Fruit fly (Drosophila melanogaster): ENCODE measurements around the gene CG7632.

CG7632 gene

dm6 chr3L:21294202-21294601 is 10.3 kb upstream of the CG7632 start, which contains the start of gene Cpr78Cb:
TSS of gene Cpr78Cb (plus strand) at chr3L:21294492.
- TF ChIP-seq lola (GFP tag; optimal IDR thresholded peaks at IDR 0.05) = peak in 1 of 3 experiments; percentile 49
- peak; percentile 80 for TF ChIP-seq abd-A (tag; optimal IDR thresholded peaks at IDR 0.05)
- TF ChIP-seq vfl (GFP tag; optimal IDR thresholded peaks at IDR 0.05) = no peak
- TF ChIP-seq CG2199 (GFP tag; IDR thresholded peaks at IDR 0.05) = 0 out of 3 replicates have a peak, but pooled peaks have one; percentile 53
- no peak for TF ChIP-seq Opbp (GFP tag; IDR thresholded peaks at IDR 0.05; ENCODE audit: partially characterized antibody)
- no peak for TF ChIP-seq Poxn (GFP tag; IDR thresholded peaks at IDR 0.05)
- 0 out of 2 replicates have a peak, but pooled peaks have one; percentile 44 for TF ChIP-seq CG11247 (GFP tag; IDR thresholded peaks at IDR 0.05)
- TF ChIP-seq ab (GFP tag; optimal IDR thresholded peaks at IDR 0.05) = no peak
- TF ChIP-seq Bdp1 (GFP tag; optimal IDR thresholded peaks at IDR 0.05) = no peak
- TF ChIP-seq bcd (GFP tag; optimal IDR thresholded peaks at IDR 0.05) = no peak
- TF ChIP-seq CG13894 (tag; optimal IDR thresholded peaks at IDR 0.05) = peak; percentile 22
- TF ChIP-seq CG10274 (GFP tag; optimal IDR thresholded peaks at IDR 0.05) = no peak
- TF ChIP-seq CG12236 (GFP tag; optimal IDR thresholded peaks at IDR 0.05) = no peak
- no peak for TF ChIP-seq en (GFP tag; optimal IDR thresholded peaks at IDR 0.05)
- no peak for TF ChIP-seq CG6683 (GFP tag; optimal IDR thresholded peaks at IDR 0.05)
- no peak for TF ChIP-seq al (GFP tag; IDR thresholded peaks at IDR 0.05)
- no peak for TF ChIP-seq Oaz (GFP tag; IDR thresholded peaks at IDR 0.05)
- TF ChIP-seq pros (GFP tag; optimal IDR thresholded peaks at IDR 0.05) = no peak
- TF ChIP-seq CG12769 (tag; optimal IDR thresholded peaks at IDR 0.05) = peak; percentile 47
- TF ChIP-seq vvl (GFP tag; IDR thresholded peaks at IDR 0.05) = peak; percentile 65; the same call in 1 of the 2 replicates
- TF ChIP-seq chinmo (GFP tag; IDR thresholded peaks at IDR 0.05; ENCODE audit: partially characterized antibody) = 0 out of 4 replicates have a peak, but pooled peaks have one; percentile 6
- TF ChIP-seq so (GFP tag; IDR thresholded peaks at IDR 0.05) = no peak
- no peak for TF ChIP-seq pfk (GFP tag; optimal IDR thresholded peaks at IDR 0.05)
- TF ChIP-seq NC2β (GFP tag; optimal IDR thresholded peaks at IDR 0.05) = no peak

- TF ChIP-seq CG6854 (GFP tag; optimal IDR thresholded peaks at IDR 0.05) (no peak), Rfx (GFP tag; IDR thresholded peaks at IDR 0.05) (no peak), CG7372 (GFP tag; IDR thresholded peaks at IDR 0.05) (no peak), hb (GFP tag; IDR thresholded peaks at IDR 0.05; ENCODE audit: partially characterized antibody) (no peak), pb (GFP tag; optimal IDR thresholded peaks at IDR 0.05) (no peak), CG7357 (GFP tag; IDR thresholded peaks at IDR 0.05) (no peak), nau (GFP tag; optimal IDR thresholded peaks at IDR 0.05) (no peak), CG2712 (tag; optimal IDR thresholded peaks at IDR 0.05) (no peak), Hand (GFP tag; optimal IDR thresholded peaks at IDR 0.05) (no peak), CG7786 (GFP tag; optimal IDR thresholded peaks at IDR 0.05) (no peak), fd96Cb (tag; optimal IDR thresholded peaks at IDR 0.05) (no peak), HLHmδ (GFP tag; optimal IDR thresholded peaks at IDR 0.05) (no peak), dmrt99B (tag; optimal IDR thresholded peaks at IDR 0.05) (no peak)
Measured at dm6 chr3L:21297703-21298102, 6.8 kb upstream of the CG7632 start, which contains the start of gene Edg78E. TSS of gene Edg78E (minus strand) at chr3L:21297803.

- TF ChIP-seq sens (GFP tag) (peak; percentile 22), CG17361 (GFP tag; IDR thresholded peaks at IDR 0.05) (no peak)
Measured at dm6 chr3L:21298375-21298774, 6.1 kb upstream of the CG7632 start, which contains the start of gene CG43702. TSS of gene CG43702 (plus strand) at chr3L:21298675.
